Fruit fly (Drosophila melanogaster): ENCODE measurements around the gene Srlp.

Gene Srlp

dm6 chr3R:12426310-12426653, 7.6 kb upstream of the Srlp start, which contains the start of gene NANS:
Gene NANS, plus strand, starts transcription at chr3R:12426578.
- no peak for TF ChIP-seq Lpt (GFP tag; optimal IDR thresholded peaks at IDR 0.05)
- no peak for TF ChIP-seq pdm3 (GFP tag; optimal IDR thresholded peaks at IDR 0.05)
- TF ChIP-seq Ets96B (tag; optimal IDR thresholded peaks at IDR 0.05), result no peak
- TF ChIP-seq CG8119 (GFP tag; IDR thresholded peaks at IDR 0.05), result no peak
- TF ChIP-seq Hr38 (GFP tag; optimal IDR thresholded peaks at IDR 0.05), result no peak
- TF ChIP-seq CG6854 (GFP tag; optimal IDR thresholded peaks at IDR 0.05), result peak; percentile 17

- TF ChIP-seq Sox14 (GFP tag; optimal IDR thresholded peaks at IDR 0.05) (peak; percentile 17), dsx (GFP tag; optimal IDR thresholded peaks at IDR 0.05; ENCODE audit: poor library complexity, severe bottlenecking) (no peak)
These were observed 4.7 kb upstream of the Srlp start, which contains the start of the genes CG5641 and CG5245 for dm6 chr3R:12429120-12429610. Gene CG5641, minus strand, starts transcription at chr3R:12429282. Gene CG5245, plus strand, starts transcription at chr3R:12429560.

DNA sequence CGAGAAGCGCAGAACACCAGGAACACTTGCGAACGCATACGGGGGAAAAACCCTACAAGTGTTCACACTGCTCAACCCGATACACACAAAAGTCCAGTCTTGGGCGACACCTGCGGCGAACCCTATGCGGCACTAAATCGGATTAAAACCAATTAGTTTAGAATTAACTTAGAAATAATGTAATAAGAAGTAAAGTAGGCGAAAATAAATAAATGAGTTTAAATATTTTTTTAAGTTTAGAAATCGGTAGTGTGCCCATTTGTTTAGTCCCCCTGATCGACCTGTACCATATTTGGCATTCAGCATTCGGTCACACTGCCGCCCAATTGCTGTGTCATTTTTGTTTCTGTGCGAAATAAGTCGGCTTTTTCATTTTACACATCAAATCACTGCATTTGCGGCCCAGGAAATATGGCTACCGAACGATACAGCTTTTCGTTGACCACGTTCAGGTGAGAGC, 2.8 kb upstream of the Srlp start, which contains the start of gene Prosalpha2:
TSS of gene Prosalpha2 (plus strand) at position 292 of the 460 bp plus-strand sequence.
- TF ChIP-seq lz (GFP tag; optimal IDR thresholded peaks at IDR 0.05) (peak; percentile 22), CG8632 (GFP tag; optimal IDR thresholded peaks at IDR 0.05) (no peak), cyc (GFP tag; optimal IDR thresholded peaks at IDR 0.05) (peak; percentile 23), Smox (GFP tag; optimal IDR thresholded peaks at IDR 0.05) (no peak), CG31627 (GFP tag; optimal IDR thresholded peaks at IDR 0.05) (peak; percentile 19), Met (GFP tag; optimal IDR thresholded peaks at IDR 0.05) (no peak), topi (GFP tag; optimal IDR thresholded peaks at IDR 0.05) (peak; percentile 29), CG6792 (GFP tag; optimal IDR thresholded peaks at IDR 0.05) (no peak), esn (GFP tag; optimal IDR thresholded peaks at IDR 0.05) (peak; percentile 22), Gug (GFP tag; IDR thresholded peaks at IDR 0.05) (0 out of 2 replicates have a peak, but pooled peaks have one; percentile 30), fd85E (GFP tag; optimal IDR thresholded peaks at IDR 0.05) (no peak), Ets96B (tag; optimal IDR thresholded peaks at IDR 0.05) (peak; percentile 33), net (GFP tag; optimal IDR thresholded peaks at IDR 0.05) (no peak), Sox14 (GFP tag; optimal IDR thresholded peaks at IDR 0.05) (peak; percentile 48), CG34406 (GFP tag; optimal IDR thresholded peaks at IDR 0.05) (peak; percentile 16), Eip78C (GFP tag) (peak; percentile 77), CG6163 (GFP tag; IDR thresholded peaks at IDR 0.05) (peak; percentile 40; the same call in 1 of the 3 replicates), dsx (GFP tag; optimal IDR thresholded peaks at IDR 0.05; ENCODE audit: poor library complexity, severe bottlenecking) (peak; percentile 18)

dm6 chr3R:12435948-12436347, 2.0 kb downstream of the Srlp start, which contains the start of gene Desat2:
Gene Desat2, plus strand, starts transcription at chr3R:12436248.
- TF ChIP-seq Ets21C (GFP tag; optimal IDR thresholded peaks at IDR 0.05) (no peak), CG4318 (GFP tag; optimal IDR thresholded peaks at IDR 0.05) (no peak), topi (GFP tag; optimal IDR thresholded peaks at IDR 0.05) (no peak), CG34406 (GFP tag; optimal IDR thresholded peaks at IDR 0.05) (no peak), CG11762 (GFP tag; optimal IDR thresholded peaks at IDR 0.05; ENCODE audit: insufficient read depth) (no peak), Sox15 (GFP tag; optimal IDR thresholded peaks at IDR 0.05) (no peak), Sox102F (GFP tag; optimal IDR thresholded peaks at IDR 0.05) (no peak), Lpt (GFP tag; optimal IDR thresholded peaks at IDR 0.05) (no peak), CG3919 (GFP tag; optimal IDR thresholded peaks at IDR 0.05) (no peak), net (GFP tag; optimal IDR thresholded peaks at IDR 0.05) (no peak), cyc (GFP tag; optimal IDR thresholded peaks at IDR 0.05) (no peak), CG10631 (GFP tag; optimal IDR thresholded peaks at IDR 0.05) (no peak)

DNA sequence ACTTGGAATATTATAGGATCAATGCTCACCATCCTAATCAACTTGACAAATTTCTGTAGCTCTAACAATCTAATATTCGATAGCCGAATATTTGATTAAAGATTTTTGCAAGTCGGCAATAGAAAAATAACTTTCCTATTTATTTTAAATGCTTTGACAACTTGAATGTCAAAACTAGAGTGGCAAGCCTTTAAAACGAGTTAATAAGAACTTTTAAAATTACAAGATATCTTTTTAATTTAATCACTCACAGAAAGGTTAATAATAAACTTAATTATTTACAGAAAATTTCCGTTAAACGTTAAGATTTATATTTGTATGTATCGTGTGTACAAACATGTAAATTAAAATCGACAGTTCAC, 5.1 kb downstream of the Srlp start, which contains the start of the genes CG17207 and CG46427:
TSS of gene CG17207 (minus strand) at position 101 of the 362 bp plus-strand sequence.
TSS of gene CG46427 (minus strand) at position 101 of the 362 bp plus-strand sequence.
- TF ChIP-seq CG11902 (GFP tag; optimal IDR thresholded peaks at IDR 0.05) (no peak), Hr38 (GFP tag; optimal IDR thresholded peaks at IDR 0.05) (no peak), net (GFP tag; optimal IDR thresholded peaks at IDR 0.05) (no peak), Eip78C (GFP tag) (no peak), CG8119 (GFP tag; IDR thresholded peaks at IDR 0.05) (no peak), eg (GFP tag; IDR thresholded peaks at IDR 0.05) (no peak), topi (GFP tag; optimal IDR thresholded peaks at IDR 0.05) (no peak), CG16779 (tag; optimal IDR thresholded peaks at IDR 0.05) (no peak), CG10631 (GFP tag; optimal IDR thresholded peaks at IDR 0.05) (no peak), CG6163 (GFP tag; IDR thresholded peaks at IDR 0.05) (no peak), achi (GFP tag; optimal IDR thresholded peaks at IDR 0.05) (no peak), svp (GFP tag) (no peak), CG9139 (GFP tag; optimal IDR thresholded peaks at IDR 0.05) (no peak), Gug (GFP tag; IDR thresholded peaks at IDR 0.05) (no peak), Blimp-1 (GFP tag; optimal IDR thresholded peaks at IDR 0.05) (no peak), CG6808 (GFP tag; optimal IDR thresholded peaks at IDR 0.05) (no peak)
